Fruit fly (Drosophila melanogaster): ENCODE data around the gene Daxx.

Gene Daxx

dm6 chr2L:6455955-6456599 lies 24.7 kb upstream of the Daxx start, which contains the start of gene frj (continued):
- peak; percentile 59 for TF ChIP-seq CG17328 (GFP tag; IDR thresholded peaks at IDR 0.05)
- no peak; the same call in 1 of the 2 replicates for TF ChIP-seq wdn (GFP tag; IDR thresholded peaks at IDR 0.05)
- peak; percentile 19 for TF ChIP-seq CG15011 (GFP tag; optimal IDR thresholded peaks at IDR 0.05)
- peak; percentile 99 for TF ChIP-seq CG7357 (GFP tag; IDR thresholded peaks at IDR 0.05)
- TF ChIP-seq otp (GFP tag; IDR thresholded peaks at IDR 0.05): peak; percentile 67; the same call in 2 of the 3 replicates
- TF ChIP-seq ab (GFP tag; optimal IDR thresholded peaks at IDR 0.05): peak; percentile 33
- TF ChIP-seq grn (GFP tag; optimal IDR thresholded peaks at IDR 0.05): no peak
- TF ChIP-seq Dek (tag; optimal IDR thresholded peaks at IDR 0.05): peak; percentile 57
- no peak for TF ChIP-seq eve (GFP tag; optimal IDR thresholded peaks at IDR 0.05)
- TF ChIP-seq CG6654 (GFP tag; optimal IDR thresholded peaks at IDR 0.05): peak; percentile 9
- peak; percentile 41 for TF ChIP-seq pb (GFP tag; optimal IDR thresholded peaks at IDR 0.05)
- peak; percentile 61 for TF ChIP-seq Dip3 (GFP tag; optimal IDR thresholded peaks at IDR 0.05)
- TF ChIP-seq Elba2 (GFP tag; optimal IDR thresholded peaks at IDR 0.05): no peak
- TF ChIP-seq CG4424 (GFP tag; optimal IDR thresholded peaks at IDR 0.05): peak; percentile 66
- peak; percentile 67 for TF ChIP-seq tin (GFP tag; optimal IDR thresholded peaks at IDR 0.05)
- peak; percentile 77 for TF ChIP-seq grau (tag; optimal IDR thresholded peaks at IDR 0.05)
- TF ChIP-seq CG14014 (GFP tag; IDR thresholded peaks at IDR 0.05): peak; percentile 64
- peak; percentile 76 to 79 for TF ChIP-seq dpn (GFP tag; optimal IDR thresholded peaks at IDR 0.05)
- peak; percentile 55 for TF ChIP-seq CG2875 (GFP tag; optimal IDR thresholded peaks at IDR 0.05)
- peak; percentile 60 for TF ChIP-seq Bdp1 (GFP tag; optimal IDR thresholded peaks at IDR 0.05)
- peak; percentile 76 for TF ChIP-seq HmgD (GFP tag; optimal IDR thresholded peaks at IDR 0.05)
- no peak for TF ChIP-seq prd (optimal IDR thresholded peaks at IDR 0.05)
- peak; percentile 81 for TF ChIP-seq prd (GFP tag; IDR thresholded peaks at IDR 0.05)
- peak; percentile 37; the same call in 2 of the 3 replicates for TF ChIP-seq CG6791 (GFP tag; IDR thresholded peaks at IDR 0.05; ENCODE audit: partially characterized antibody)
- TF ChIP-seq CG7786 (GFP tag; optimal IDR thresholded peaks at IDR 0.05): peak; percentile 70
- peak; percentile 38 for TF ChIP-seq Side (GFP tag; optimal IDR thresholded peaks at IDR 0.05)
- TF ChIP-seq lab (GFP tag; optimal IDR thresholded peaks at IDR 0.05): peak; percentile 66
- no peak for TF ChIP-seq gce (GFP tag; IDR thresholded peaks at IDR 0.05)
- TF ChIP-seq CG8290 (GFP tag; optimal IDR thresholded peaks at IDR 0.05): peak; percentile 76
- TF ChIP-seq CG8290 (tag; optimal IDR thresholded peaks at IDR 0.05): peak in 1 of 2 experiments; percentile 73
- peak; percentile 84 for TF ChIP-seq Rfx (GFP tag; IDR thresholded peaks at IDR 0.05)
- peak; percentile 70 for TF ChIP-seq lilli (GFP tag; optimal IDR thresholded peaks at IDR 0.05)
- peak; percentile 62 for TF ChIP-seq CG9817 (tag; optimal IDR thresholded peaks at IDR 0.05)
- no peak for TF ChIP-seq kah (GFP tag; optimal IDR thresholded peaks at IDR 0.05)
- TF ChIP-seq Spps (tag; optimal IDR thresholded peaks at IDR 0.05): no peak
- TF ChIP-seq CG12104 (GFP tag; optimal IDR thresholded peaks at IDR 0.05): peak; percentile 43
- TF ChIP-seq Dip2 (GFP tag; IDR thresholded peaks at IDR 0.05): no peak
- TF ChIP-seq dm (GFP tag; optimal IDR thresholded peaks at IDR 0.05): peak; percentile 65
- TF ChIP-seq da (GFP tag; optimal IDR thresholded peaks at IDR 0.05): no peak
- TF ChIP-seq CG6683 (GFP tag; optimal IDR thresholded peaks at IDR 0.05): no peak
- no peak for TF ChIP-seq Asciz (GFP tag; optimal IDR thresholded peaks at IDR 0.05)
- peak; percentile 50 for TF ChIP-seq psq (GFP tag; optimal IDR thresholded peaks at IDR 0.05)
- peak; percentile 10 for TF ChIP-seq gcm (GFP tag; optimal IDR thresholded peaks at IDR 0.05)
- TF ChIP-seq repo (GFP tag; optimal IDR thresholded peaks at IDR 0.05): peak; percentile 27
- peak; percentile 48; the same call in 1 of the 2 replicates for TF ChIP-seq klu (GFP tag; IDR thresholded peaks at IDR 0.05)
- TF ChIP-seq CG10274 (GFP tag; optimal IDR thresholded peaks at IDR 0.05): no peak
- TF ChIP-seq Vsx1 (GFP tag; optimal IDR thresholded peaks at IDR 0.05): peak; percentile 43
- peak; percentile 54 for TF ChIP-seq CG2116 (GFP tag; optimal IDR thresholded peaks at IDR 0.05)

All from whole organism, embryonic.